Fruit fly (Drosophila melanogaster): ENCODE data around the gene Mcr.

DNA sequence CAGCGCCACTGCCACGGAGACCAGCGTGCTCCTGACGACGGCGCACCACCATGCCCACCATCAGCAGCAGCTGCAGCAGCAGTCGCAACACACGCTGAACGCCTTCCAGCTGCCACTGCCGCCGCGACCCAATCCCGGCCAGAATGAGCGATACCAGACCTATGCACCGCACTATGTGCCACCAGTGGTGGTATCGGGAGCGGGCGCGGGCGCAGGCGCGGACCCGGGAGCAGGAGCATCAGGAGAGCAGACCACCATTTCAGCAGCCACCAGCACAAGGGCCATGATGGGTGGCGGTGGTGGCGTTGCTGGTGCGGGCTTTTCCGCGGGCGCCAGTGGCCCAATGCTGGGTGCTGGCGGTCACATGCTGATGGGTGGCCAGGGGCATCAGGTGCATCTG is 20.3 kb upstream of the Mcr start:
- TF ChIP-seq achi (GFP tag; optimal IDR thresholded peaks at IDR 0.05) (no peak), Blimp-1 (GFP tag; optimal IDR thresholded peaks at IDR 0.05) (no peak), CG4318 (GFP tag; optimal IDR thresholded peaks at IDR 0.05) (no peak), CG6276 (GFP tag; optimal IDR thresholded peaks at IDR 0.05) (no peak), svp (GFP tag) (no peak)
